ENCODE assay signal across 2 worm cellular contexts in the genomic region with DNA sequence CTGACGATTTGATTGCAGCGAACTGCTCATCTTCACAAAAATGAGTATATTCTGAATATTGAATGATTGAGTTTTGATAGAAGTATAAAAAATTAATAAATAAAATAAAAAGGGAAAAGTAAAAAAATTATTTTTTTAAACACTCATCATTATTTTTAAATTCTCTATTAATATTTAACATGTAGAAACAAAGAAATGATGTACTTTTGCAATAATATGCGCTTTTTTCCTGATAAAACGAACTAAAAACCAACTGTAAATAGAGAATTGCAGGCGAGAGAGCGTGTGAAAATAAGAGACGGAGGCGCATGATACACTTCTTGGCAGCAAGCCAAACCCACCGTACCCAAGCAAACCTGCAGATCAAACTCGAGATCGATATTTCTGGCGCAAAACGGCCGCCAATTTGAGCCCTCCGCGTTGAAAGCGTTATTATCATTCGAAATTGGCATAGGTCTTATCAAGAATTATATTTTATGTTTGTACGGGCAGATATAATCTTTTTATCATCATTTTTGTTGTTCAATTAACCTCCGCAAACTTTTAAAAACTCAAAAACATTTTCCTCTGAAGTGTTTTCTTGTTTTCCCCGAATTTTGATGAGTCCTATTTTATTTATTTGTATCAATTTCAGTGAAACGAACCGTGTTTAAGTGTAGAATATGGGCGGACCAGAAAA.
TF ChIP-seq lines count a peak whose summit lies in the region.

A gene (minus strand): TSS at position 51 of the 679 bp plus-strand sequence.
A gene (plus strand): TSS at position 629 of the 679 bp plus-strand sequence.

TF ChIP-seq in whole organism, L1 larva, 84 proteins besides CTCF, POLR2A, EP300 and RAD21 (continued from another document):
- TF ChIP-seq C34B4.2 (tag; optimal IDR thresholded peaks at IDR 0.05; lab: Kevin White, UChicago) (no peak), aly-2 (tag; optimal IDR thresholded peaks at IDR 0.05; lab: Kevin White, UChicago) (no peak), hlh-4 (tag; optimal IDR thresholded peaks at IDR 0.05; lab: Kevin White, UChicago) (no peak), hpl-2 (GFP tag; optimal IDR thresholded peaks at IDR 0.05; lab: Kevin White, UChicago) (peak; percentile 55), ces-1 (GFP tag; optimal IDR thresholded peaks at IDR 0.05; lab: Kevin White, UChicago) (no peak), skn-1 (tag; optimal IDR thresholded peaks at IDR 0.05; lab: Kevin White, UChicago) (peak; percentile 83), vab-15 (tag; optimal IDR thresholded peaks at IDR 0.05; lab: Kevin White, UChicago) (peak; percentile 30), ceh-82 (tag; optimal IDR thresholded peaks at IDR 0.05; lab: Kevin White, UChicago) (peak; percentile 75 to 89 (median 75)), ama-1 (optimal IDR thresholded peaks at IDR 0.05; lab: Kevin White, UChicago) (peak; percentile 48), nhr-237 (tag; optimal IDR thresholded peaks at IDR 0.05; lab: Kevin White, UChicago) (peak; percentile 61), snpc-4 (tag; optimal IDR thresholded peaks at IDR 0.05; lab: Kevin White, UChicago) (peak; percentile 40), lin-13 (GFP tag; optimal IDR thresholded peaks at IDR 0.05; lab: Kevin White, UChicago) (peak; percentile 79), fkh-10 (GFP tag; optimal IDR thresholded peaks at IDR 0.05; lab: Kevin White, UChicago) (peak; percentile 53), zip-4 (GFP tag; optimal IDR thresholded peaks at IDR 0.05; lab: Kevin White, UChicago) (peak; percentile 59), mdl-1 (tag; optimal IDR thresholded peaks at IDR 0.05; lab: Kevin White, UChicago) (peak in 1 of 2 experiments; percentile 68), ztf-11 (tag; optimal IDR thresholded peaks at IDR 0.05; lab: Kevin White, UChicago) (peak in 1 of 2 experiments; percentile 43), ceh-8 (GFP tag; optimal IDR thresholded peaks at IDR 0.05; lab: Kevin White, UChicago) (peak; percentile 14), sox-4 (tag; optimal IDR thresholded peaks at IDR 0.05; lab: Kevin White, UChicago) (peak; percentile 8), nhr-77 (tag; optimal IDR thresholded peaks at IDR 0.05; lab: Kevin White, UChicago) (peak; percentile 76), lin-35 (GFP tag; optimal IDR thresholded peaks at IDR 0.05; lab: Kevin White, UChicago) (peak; percentile 83 to 89), nhr-71 (tag; optimal IDR thresholded peaks at IDR 0.05; lab: Kevin White, UChicago) (peak; percentile 95), elt-3 (tag; optimal IDR thresholded peaks at IDR 0.05; lab: Kevin White, UChicago) (peak in 3 of 6 experiments; percentile 54 to 62 (median 59)), aha-1 (tag; optimal IDR thresholded peaks at IDR 0.05; lab: Kevin White, UChicago) (peak; percentile 11), tlp-1 (tag; optimal IDR thresholded peaks at IDR 0.05; lab: Kevin White, UChicago) (no peak), fkh-4 (tag; optimal IDR thresholded peaks at IDR 0.05; lab: Kevin White, UChicago; ENCODE audit: borderline replicate concordance) (peak; percentile 32), pag-3 (tag; optimal IDR thresholded peaks at IDR 0.05; lab: Kevin White, UChicago; ENCODE audit: borderline replicate concordance, insufficient read depth) (no peak), nhr-84 (tag; optimal IDR thresholded peaks at IDR 0.05; lab: Kevin White, UChicago) (no peak), unc-86 (tag; optimal IDR thresholded peaks at IDR 0.05; lab: Kevin White, UChicago) (peak; percentile 82)

TF ChIP-seq in whole organism, young adult, 124 proteins besides CTCF, POLR2A, EP300 and RAD21 (continued from another document):
- TF ChIP-seq dpl-1 (GFP tag; optimal IDR thresholded peaks at IDR 0.05; lab: Kevin White, UChicago) (peak; percentile 51), hmg-20 (GFP tag; IDR thresholded peaks at IDR 0.05; lab: Robert Waterston, UW) (no peak), F37B4.10 (GFP tag; IDR thresholded peaks at IDR 0.05; lab: Robert Waterston, UW) (peak; percentile 80; the same call in 1 of the 2 replicates), zim-3 (tag; optimal IDR thresholded peaks at IDR 0.05; lab: Kevin White, UChicago) (no peak), attf-5 (GFP tag; optimal IDR thresholded peaks at IDR 0.05; lab: Kevin White, UChicago) (peak; percentile 92), B0261.1 (tag; optimal IDR thresholded peaks at IDR 0.05; lab: Kevin White, UChicago) (peak; percentile 7), rpc-1 (optimal IDR thresholded peaks at IDR 0.05; lab: Kevin White, UChicago) (no peak), rpc-1 (tag; optimal IDR thresholded peaks at IDR 0.05; lab: Kevin White, UChicago) (no peak), efl-1 (GFP tag; optimal IDR thresholded peaks at IDR 0.05; lab: Kevin White, UChicago) (peak; percentile 80), F49E8.2 (tag; optimal IDR thresholded peaks at IDR 0.05; lab: Kevin White, UChicago; ENCODE audit: insufficient read depth) (peak; percentile 77), C17E4.6 (GFP tag; IDR thresholded peaks at IDR 0.05; lab: Robert Waterston, UW) (no peak), unc-130 (GFP tag; optimal IDR thresholded peaks at IDR 0.05; lab: Kevin White, UChicago) (peak; percentile 30), egl-18 (GFP tag; IDR thresholded peaks at IDR 0.05; lab: Robert Waterston, UW) (no peak), lin-54 (GFP tag; optimal IDR thresholded peaks at IDR 0.05; lab: Kevin White, UChicago) (peak; percentile 84), mcd-1 (GFP tag; IDR thresholded peaks at IDR 0.05; lab: Robert Waterston, UW) (peak; percentile 89), lin-40 (tag; optimal IDR thresholded peaks at IDR 0.05; lab: Kevin White, UChicago) (peak; percentile 87), Y56A3A.18 (GFP tag; IDR thresholded peaks at IDR 0.05; lab: Robert Waterston, UW) (no peak), T07F8.4 (tag; optimal IDR thresholded peaks at IDR 0.05; lab: Kevin White, UChicago) (no peak), F33H1.4 (GFP tag; IDR thresholded peaks at IDR 0.05; lab: Robert Waterston, UW) (peak; percentile 72), attf-3 (GFP tag; conservative IDR thresholded peaks at IDR 0.05; lab: Robert Waterston, UW) (0 out of 2 replicates have a peak, but pooled peaks have one; percentile 40), Y53F4B.3 (GFP tag; IDR thresholded peaks at IDR 0.05; lab: Robert Waterston, UW) (no peak), ccch-3 (GFP tag; optimal IDR thresholded peaks at IDR 0.05; lab: Kevin White, UChicago) (no peak), attf-6 (GFP tag; IDR thresholded peaks at IDR 0.05; lab: Robert Waterston, UW) (peak; percentile 22; the same call in 1 of the 2 replicates), sptf-2 (GFP tag; optimal IDR thresholded peaks at IDR 0.05; lab: Kevin White, UChicago) (no peak), Y53G8AR.9 (GFP tag; conservative IDR thresholded peaks at IDR 0.05; lab: Robert Waterston, UW) (peak; percentile 59; the same call in 1 of the 2 replicates), zfh-2 (GFP tag; conservative IDR thresholded peaks at IDR 0.05; lab: Robert Waterston, UW) (peak; percentile 79), him-1 (tag; optimal IDR thresholded peaks at IDR 0.05; lab: Kevin White, UChicago) (no peak), lsl-1 (GFP tag; optimal IDR thresholded peaks at IDR 0.05; lab: Kevin White, UChicago) (peak; percentile 93), nfya-2 (GFP tag; IDR thresholded peaks at IDR 0.05; lab: Robert Waterston, UW) (no peak), repo-1 (tag; optimal IDR thresholded peaks at IDR 0.05; lab: Kevin White, UChicago) (peak; percentile 35), let-607 (tag; optimal IDR thresholded peaks at IDR 0.05; lab: Kevin White, UChicago) (peak; percentile 81 to 84), F52B5.7 (tag; optimal IDR thresholded peaks at IDR 0.05; lab: Kevin White, UChicago) (peak; percentile 38), let-526 (GFP tag; IDR thresholded peaks at IDR 0.05; lab: Robert Waterston, UW) (peak; percentile 48; the same call in 1 of the 2 replicates), nhr-80 (tag; optimal IDR thresholded peaks at IDR 0.05; lab: Kevin White, UChicago) (peak; percentile 94), nfyb-1 (GFP tag; IDR thresholded peaks at IDR 0.05; lab: Robert Waterston, UW) (peak; percentile 92), B0035.1 (tag; optimal IDR thresholded peaks at IDR 0.05; lab: Kevin White, UChicago) (no peak), athp-1 (tag; optimal IDR thresholded peaks at IDR 0.05; lab: Kevin White, UChicago) (peak; percentile 86)
